Fruit fly (Drosophila melanogaster): ENCODE measurements around the gene unc-45.

Gene unc-45

DNA sequence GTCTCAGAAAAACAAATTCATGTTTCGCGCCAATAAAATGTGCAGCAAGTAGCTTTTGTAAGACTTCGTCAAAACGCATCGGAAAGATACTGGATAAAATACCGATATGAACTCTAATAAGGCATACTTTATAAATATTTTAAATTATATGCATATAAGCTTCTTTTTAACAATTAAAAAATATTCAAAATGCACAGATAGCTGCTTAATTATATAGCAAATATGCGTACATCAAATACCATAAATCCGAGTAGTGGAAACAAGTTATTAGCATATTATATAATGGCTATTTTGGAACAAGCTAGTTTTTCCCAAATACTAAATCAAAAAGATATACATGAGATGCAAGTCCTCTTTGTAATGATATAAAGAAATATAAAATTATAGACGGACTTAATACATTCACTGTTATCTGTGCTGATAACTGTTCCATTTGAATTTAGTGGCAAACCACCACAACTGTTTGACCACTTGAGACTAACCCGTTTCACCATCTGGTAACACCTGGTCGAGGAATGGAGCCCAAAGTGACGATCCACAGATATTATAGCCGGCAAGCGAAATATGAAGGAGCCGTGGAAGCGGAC is 33.5 kb upstream of the unc-45 start, which contains the start of gene PIG-H:
Gene PIG-H, plus strand, starts transcription at position 303 of the 587 bp plus-strand sequence.
- TF ChIP-seq svp (GFP tag), result no peak
- TF ChIP-seq dac (GFP tag; optimal IDR thresholded peaks at IDR 0.05), result no peak
- TF ChIP-seq Eip78C (GFP tag), result no peak
- peak; percentile 14 for TF ChIP-seq Sox14 (GFP tag; optimal IDR thresholded peaks at IDR 0.05)
- TF ChIP-seq Hr39 (GFP tag; optimal IDR thresholded peaks at IDR 0.05), result peak; percentile 16
- TF ChIP-seq fd59A (GFP tag; optimal IDR thresholded peaks at IDR 0.05), result no peak
- TF ChIP-seq CG15336 (GFP tag; IDR thresholded peaks at IDR 0.05), result no peak
- no peak for TF ChIP-seq CG3032 (tag; optimal IDR thresholded peaks at IDR 0.05)
- TF ChIP-seq CG11294 (GFP tag; IDR thresholded peaks at IDR 0.05), result no peak
- peak; percentile 84 for TF ChIP-seq vri (GFP tag; optimal IDR thresholded peaks at IDR 0.05)
- no peak for TF ChIP-seq acj6 (GFP tag; optimal IDR thresholded peaks at IDR 0.05)
- TF ChIP-seq Hr4 (GFP tag; optimal IDR thresholded peaks at IDR 0.05), result no peak
- no peak for TF ChIP-seq CG34406 (GFP tag; optimal IDR thresholded peaks at IDR 0.05)
- no peak for TF ChIP-seq lz (GFP tag; optimal IDR thresholded peaks at IDR 0.05)
- no peak for TF ChIP-seq CG7368 (GFP tag; optimal IDR thresholded peaks at IDR 0.05)
- peak; percentile 16 for TF ChIP-seq esn (GFP tag; optimal IDR thresholded peaks at IDR 0.05)
- no peak for TF ChIP-seq Blimp-1 (GFP tag; optimal IDR thresholded peaks at IDR 0.05)
- no peak for TF ChIP-seq fkh (GFP tag; optimal IDR thresholded peaks at IDR 0.05)
- TF ChIP-seq Eip75B (GFP tag; optimal IDR thresholded peaks at IDR 0.05), result no peak
- no peak for TF ChIP-seq Ets21C (GFP tag; optimal IDR thresholded peaks at IDR 0.05)
- no peak for TF ChIP-seq CG8632 (GFP tag; optimal IDR thresholded peaks at IDR 0.05)

DNA sequence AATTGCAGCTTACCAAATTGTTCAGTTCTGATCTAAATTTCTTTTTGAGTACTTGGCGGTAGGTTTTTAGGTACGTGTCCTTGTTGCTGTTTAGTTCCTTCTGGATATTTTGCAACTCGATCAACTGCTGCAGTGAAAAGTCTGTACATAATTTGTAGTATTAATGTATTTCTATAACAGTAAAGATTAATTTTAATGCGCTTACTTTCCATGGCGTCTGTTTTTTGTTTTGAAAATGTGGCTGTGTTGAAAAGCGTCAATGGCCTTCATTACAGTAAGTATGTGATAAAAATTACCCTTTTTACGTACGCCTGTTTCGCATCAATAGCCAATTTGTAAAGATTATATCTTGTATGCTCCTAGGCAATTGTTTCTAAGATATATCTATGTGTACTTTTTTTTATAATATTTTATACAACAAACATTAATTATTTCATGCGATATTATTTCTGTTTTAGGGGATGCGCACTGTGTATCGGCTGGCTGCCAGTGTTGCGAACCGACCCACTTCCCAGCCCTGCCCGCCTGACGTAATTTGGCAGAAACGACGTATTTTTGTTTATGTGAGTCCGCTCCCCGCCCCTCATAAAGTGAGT is 31.9 kb upstream of the unc-45 start, which contains the start of the genes Kmn2 and CG2698:
Gene Kmn2, minus strand, starts transcription at position 236 of the 596 bp plus-strand sequence.
Gene CG2698, plus strand, starts transcription at position 489 of the 596 bp plus-strand sequence.
- TF ChIP-seq achi (GFP tag; optimal IDR thresholded peaks at IDR 0.05) (peak; percentile 96), ss (GFP tag; optimal IDR thresholded peaks at IDR 0.05) (peak; percentile 90 to 93), dsx (GFP tag; optimal IDR thresholded peaks at IDR 0.05; ENCODE audit: poor library complexity, severe bottlenecking) (peak; percentile 88), CG32006 (GFP tag; optimal IDR thresholded peaks at IDR 0.05) (peak; percentile 95), Smox (GFP tag; optimal IDR thresholded peaks at IDR 0.05) (peak; percentile 95), pdm3 (GFP tag; optimal IDR thresholded peaks at IDR 0.05) (peak; percentile 94), Sox14 (GFP tag; optimal IDR thresholded peaks at IDR 0.05) (peak; percentile 94), Ets96B (tag; optimal IDR thresholded peaks at IDR 0.05) (peak; percentile 96), dac (GFP tag; optimal IDR thresholded peaks at IDR 0.05) (peak; percentile 81), CG11902 (GFP tag; optimal IDR thresholded peaks at IDR 0.05) (peak; percentile 96), Eip78C (GFP tag) (peak; percentile 98), CG4318 (GFP tag; optimal IDR thresholded peaks at IDR 0.05) (peak; percentile 91), CG1621 (tag; optimal IDR thresholded peaks at IDR 0.05) (peak; percentile 91), CG9139 (GFP tag; optimal IDR thresholded peaks at IDR 0.05) (peak; percentile 89), CG34406 (GFP tag; optimal IDR thresholded peaks at IDR 0.05) (peak; percentile 96), CG6808 (GFP tag; optimal IDR thresholded peaks at IDR 0.05) (peak; percentile 92), CG11294 (GFP tag; IDR thresholded peaks at IDR 0.05) (peak; percentile 95), CG3032 (tag; optimal IDR thresholded peaks at IDR 0.05) (peak; percentile 95), acj6 (GFP tag; optimal IDR thresholded peaks at IDR 0.05) (peak; percentile 97), CG7368 (GFP tag; optimal IDR thresholded peaks at IDR 0.05) (peak; percentile 94), topi (GFP tag; optimal IDR thresholded peaks at IDR 0.05) (peak; percentile 96), salr (GFP tag; optimal IDR thresholded peaks at IDR 0.05) (peak; percentile 87 to 91), spab (GFP tag; optimal IDR thresholded peaks at IDR 0.05) (no peak), OdsH (GFP tag; optimal IDR thresholded peaks at IDR 0.05) (peak; percentile 97), Gug (GFP tag; IDR thresholded peaks at IDR 0.05) (peak; percentile 95), Hr38 (GFP tag; optimal IDR thresholded peaks at IDR 0.05) (no peak), eg (GFP tag; IDR thresholded peaks at IDR 0.05) (peak; percentile 97), CG11762 (GFP tag; optimal IDR thresholded peaks at IDR 0.05; ENCODE audit: insufficient read depth) (peak; percentile 94), Sox102F (GFP tag; optimal IDR thresholded peaks at IDR 0.05) (peak; percentile 95), fd85E (GFP tag; optimal IDR thresholded peaks at IDR 0.05) (peak; percentile 88), Met (GFP tag; optimal IDR thresholded peaks at IDR 0.05) (peak; percentile 96), cyc (GFP tag; optimal IDR thresholded peaks at IDR 0.05) (peak; percentile 95), lz (GFP tag; optimal IDR thresholded peaks at IDR 0.05) (peak; percentile 96), esn (GFP tag; optimal IDR thresholded peaks at IDR 0.05) (peak; percentile 97), CG10669 (GFP tag; optimal IDR thresholded peaks at IDR 0.05) (peak; percentile 95), CG6792 (GFP tag; optimal IDR thresholded peaks at IDR 0.05) (peak; percentile 96)

All from whole organism, prepupa.